Worm (Caenorhabditis elegans): ENCODE measurements around the gene F35B3.4.

The F35B3.4 gene

DNA sequence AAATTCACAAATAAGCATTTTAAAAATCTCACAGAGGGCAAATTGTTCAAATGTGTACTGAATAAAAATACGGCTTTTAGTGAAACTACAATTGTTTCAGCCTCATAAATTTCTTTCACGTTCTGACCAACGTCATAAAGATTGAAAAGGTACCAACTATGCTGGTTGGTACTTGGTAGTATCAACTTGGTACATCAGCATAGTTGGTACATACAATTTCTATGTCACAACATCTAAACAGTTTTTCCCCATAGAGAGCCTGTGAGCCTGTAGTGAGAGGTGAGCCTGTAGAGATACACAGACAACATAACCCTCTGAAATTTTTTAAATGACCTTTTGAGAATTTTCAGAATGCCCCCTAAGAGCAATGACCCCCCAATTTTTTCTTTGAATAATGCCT is 1.7 kb downstream of the F35B3.4 start:
- TF ChIP-seq nhr-237 (tag; optimal IDR thresholded peaks at IDR 0.05) (no peak), elt-2 (tag; optimal IDR thresholded peaks at IDR 0.05) (no peak), ZK546.5 (tag; optimal IDR thresholded peaks at IDR 0.05) (no peak), ztf-4 (tag; optimal IDR thresholded peaks at IDR 0.05) (no peak), tbx-2 (tag; optimal IDR thresholded peaks at IDR 0.05) (no peak), eor-1 (tag; optimal IDR thresholded peaks at IDR 0.05) (no peak), ztf-11 (tag; optimal IDR thresholded peaks at IDR 0.05) (no peak), jun-1 (tag; optimal IDR thresholded peaks at IDR 0.05) (no peak), pqm-1 (tag; optimal IDR thresholded peaks at IDR 0.05) (no peak), fkh-2 (tag; optimal IDR thresholded peaks at IDR 0.05) (no peak), ceh-9 (tag; optimal IDR thresholded peaks at IDR 0.05) (no peak), elt-1 (tag; optimal IDR thresholded peaks at IDR 0.05) (no peak), nhr-11 (tag; optimal IDR thresholded peaks at IDR 0.05) (no peak)

DNA sequence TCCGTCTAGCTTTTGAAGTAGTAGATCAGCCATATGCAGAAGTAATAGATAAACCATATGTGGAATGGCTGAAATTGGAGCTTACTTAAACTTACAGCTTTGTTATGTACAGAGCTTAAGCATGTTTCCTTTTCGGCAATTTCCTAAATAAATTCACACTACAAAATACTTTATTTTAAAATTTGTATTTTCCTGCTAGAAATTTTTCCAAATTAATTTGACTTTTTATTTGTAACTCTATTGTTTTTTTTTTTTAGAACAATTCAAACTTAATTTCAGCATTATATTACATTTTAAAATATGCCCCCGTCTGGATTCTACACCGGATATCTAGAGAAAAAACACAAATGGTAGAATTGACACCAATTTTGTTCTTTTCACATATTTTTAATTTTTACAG is 7.6 kb downstream of the F35B3.4 start, which contains the start of gene F35B3.3:
TSS of gene F35B3.3 (plus strand) at position 301 of the 400 bp plus-strand sequence.
- no peak for TF ChIP-seq nhr-43 (tag; optimal IDR thresholded peaks at IDR 0.05; ENCODE audit: poor library complexity, severe bottlenecking)

DNA sequence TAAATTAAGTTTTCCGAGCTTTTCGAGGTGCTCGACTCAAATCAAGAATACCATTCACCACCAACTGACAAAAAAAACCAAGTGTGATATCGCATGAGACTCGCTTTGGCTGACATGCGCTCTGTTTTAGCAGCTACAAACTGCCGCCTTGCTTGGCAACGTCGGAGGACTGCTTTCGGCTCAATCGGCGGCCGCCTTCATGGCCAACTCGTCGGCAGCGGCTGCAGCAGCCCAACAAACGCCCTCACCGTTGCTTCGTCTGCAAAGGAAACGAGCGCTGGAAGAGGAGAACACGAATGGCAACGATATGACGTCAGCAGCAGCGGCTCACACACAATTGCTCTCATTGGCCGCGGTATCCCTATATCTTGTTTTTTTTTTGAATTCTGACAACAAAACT is 13.9 kb downstream of the F35B3.4 start:
- no peak for TF ChIP-seq ama-1 (optimal IDR thresholded peaks at IDR 0.05)
- TF ChIP-seq daf-12 (tag; optimal IDR thresholded peaks at IDR 0.05), result no peak
- TF ChIP-seq nfya-1 (tag; optimal IDR thresholded peaks at IDR 0.05; ENCODE audit: insufficient read depth), result no peak
- no peak for TF ChIP-seq nhr-77 (tag; optimal IDR thresholded peaks at IDR 0.05)
- TF ChIP-seq ceh-16 (tag; optimal IDR thresholded peaks at IDR 0.05), result no peak
- no peak for TF ChIP-seq fkh-2 (tag; optimal IDR thresholded peaks at IDR 0.05)
- no peak for TF ChIP-seq skn-1 (tag; optimal IDR thresholded peaks at IDR 0.05)
- no peak for TF ChIP-seq ztf-11 (tag; optimal IDR thresholded peaks at IDR 0.05)
- no peak for TF ChIP-seq zag-1 (tag; optimal IDR thresholded peaks at IDR 0.05)

DNA sequence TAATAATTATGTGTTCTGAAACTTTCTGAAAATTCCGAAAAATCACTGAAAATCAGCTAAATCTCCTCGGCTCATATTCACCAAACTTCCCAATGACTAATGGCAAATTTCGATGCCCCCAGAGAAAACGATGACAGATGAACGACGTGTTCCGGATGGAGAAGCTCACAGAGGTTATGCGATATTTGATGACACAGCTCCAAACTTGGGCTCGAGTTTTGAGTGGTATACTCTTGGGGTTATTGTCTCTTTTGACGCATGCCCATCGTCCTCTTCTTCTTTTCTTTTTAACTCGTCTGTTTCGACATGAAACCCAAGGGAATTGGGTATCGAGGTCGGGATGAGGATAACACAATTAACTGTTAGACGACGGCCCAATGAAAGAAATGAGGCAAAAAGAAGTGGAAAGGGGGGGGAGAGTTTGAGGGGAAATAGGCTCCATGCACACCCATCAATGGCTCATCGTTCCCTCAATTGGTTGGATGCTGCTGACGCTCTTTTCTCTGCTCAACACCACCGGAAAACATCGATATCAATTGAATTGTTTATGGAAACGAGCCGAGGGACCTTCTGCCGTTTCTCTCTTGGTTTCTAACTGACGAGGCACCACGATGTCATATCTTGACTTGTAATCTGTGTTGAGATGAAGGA is 17.2 kb downstream of the F35B3.4 start:
- TF ChIP-seq ceh-16 (tag; optimal IDR thresholded peaks at IDR 0.05) (no peak), egl-27 (tag; optimal IDR thresholded peaks at IDR 0.05) (no peak), nhr-237 (tag; optimal IDR thresholded peaks at IDR 0.05) (no peak), ztf-4 (tag; optimal IDR thresholded peaks at IDR 0.05) (no peak), zag-1 (tag; optimal IDR thresholded peaks at IDR 0.05) (no peak), ceh-82 (tag; optimal IDR thresholded peaks at IDR 0.05) (no peak), pqm-1 (tag; optimal IDR thresholded peaks at IDR 0.05) (no peak), unc-62 (GFP tag; optimal IDR thresholded peaks at IDR 0.05) (peak; percentile 27), mdl-1 (tag; optimal IDR thresholded peaks at IDR 0.05) (no peak), snpc-4 (tag; optimal IDR thresholded peaks at IDR 0.05) (no peak), nfya-1 (tag; optimal IDR thresholded peaks at IDR 0.05; ENCODE audit: insufficient read depth) (peak; percentile 40), elt-2 (tag; optimal IDR thresholded peaks at IDR 0.05) (no peak), lin-15B (tag; optimal IDR thresholded peaks at IDR 0.05) (no peak), egl-5 (tag; optimal IDR thresholded peaks at IDR 0.05) (peak; percentile 87), lin-39 (tag; optimal IDR thresholded peaks at IDR 0.05) (peak; percentile 18), ceh-28 (tag; optimal IDR thresholded peaks at IDR 0.05) (no peak), jun-1 (tag; optimal IDR thresholded peaks at IDR 0.05) (no peak)

DNA sequence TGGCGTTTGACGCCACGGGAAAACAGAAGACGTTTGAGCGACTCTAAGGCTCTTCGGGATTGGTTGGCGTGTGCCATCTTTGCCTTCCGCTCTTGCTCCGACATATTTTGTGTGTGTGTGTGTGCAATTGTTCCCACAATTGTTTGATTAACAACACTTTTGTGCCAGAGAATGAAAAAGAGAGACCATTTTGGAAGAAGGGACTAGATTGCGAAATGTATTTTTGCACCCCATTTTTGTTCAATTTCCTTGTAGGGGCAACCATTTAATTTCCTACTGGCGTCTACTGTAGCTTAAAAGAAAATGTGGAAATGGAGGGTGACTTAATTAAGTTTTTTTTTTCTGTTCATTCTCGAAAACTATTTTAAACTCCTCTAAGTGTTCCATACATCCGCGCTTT is 18.6 kb downstream of the F35B3.4 start:
- TF ChIP-seq egl-5 (tag; optimal IDR thresholded peaks at IDR 0.05) (peak; percentile 36), nfya-1 (tag; optimal IDR thresholded peaks at IDR 0.05; ENCODE audit: insufficient read depth) (peak; percentile 51), lin-39 (tag; optimal IDR thresholded peaks at IDR 0.05) (peak; percentile 1), nhr-76 (tag; optimal IDR thresholded peaks at IDR 0.05) (no peak)

DNA sequence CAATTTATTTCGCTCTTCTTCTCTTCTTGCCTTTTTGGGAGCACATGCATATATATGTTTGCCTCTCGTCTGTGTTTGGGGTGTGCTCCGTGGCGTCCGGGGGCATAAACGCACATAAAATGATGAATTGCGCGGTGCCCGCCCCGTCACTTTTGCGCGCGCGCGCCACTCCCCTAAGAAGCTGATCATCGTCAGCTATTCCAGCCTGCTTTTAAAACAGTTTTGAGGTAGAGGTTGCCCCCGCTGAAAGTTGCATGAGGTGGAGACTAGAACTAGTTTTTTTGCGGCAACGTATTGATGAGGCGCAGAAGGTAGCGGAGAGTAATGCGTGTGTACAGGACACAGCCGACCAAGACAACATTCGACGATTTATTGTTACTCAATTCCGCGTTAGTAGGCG is 21.1 kb downstream of the F35B3.4 start:
- TF ChIP-seq lin-39 (tag; optimal IDR thresholded peaks at IDR 0.05) (peak; percentile 76), hmg-11 (tag; optimal IDR thresholded peaks at IDR 0.05) (peak; percentile 10), nfya-1 (tag; optimal IDR thresholded peaks at IDR 0.05; ENCODE audit: insufficient read depth) (no peak), nhr-23 (tag; optimal IDR thresholded peaks at IDR 0.05) (no peak), zag-1 (tag; optimal IDR thresholded peaks at IDR 0.05) (no peak)

Measured in whole organism, L3 larva.